Fruit fly (Drosophila melanogaster) ovary, adult (tissue): Measurements from ENCODE around the gene CG5521.

ENCODE experiments used
- CG17801 ChIP-seq: fragments of 200-800 bp; optimal IDR thresholded peaks from 2 replicates; lab custom pipeline; 2019; ENCODE audit warnings: missing biosample characterization, mild to moderate bottlenecking, missing genetic modification characterization, moderate library complexity; ENCODE audit not compliant: partially characterized antibody

CG5521 gene

DNA sequence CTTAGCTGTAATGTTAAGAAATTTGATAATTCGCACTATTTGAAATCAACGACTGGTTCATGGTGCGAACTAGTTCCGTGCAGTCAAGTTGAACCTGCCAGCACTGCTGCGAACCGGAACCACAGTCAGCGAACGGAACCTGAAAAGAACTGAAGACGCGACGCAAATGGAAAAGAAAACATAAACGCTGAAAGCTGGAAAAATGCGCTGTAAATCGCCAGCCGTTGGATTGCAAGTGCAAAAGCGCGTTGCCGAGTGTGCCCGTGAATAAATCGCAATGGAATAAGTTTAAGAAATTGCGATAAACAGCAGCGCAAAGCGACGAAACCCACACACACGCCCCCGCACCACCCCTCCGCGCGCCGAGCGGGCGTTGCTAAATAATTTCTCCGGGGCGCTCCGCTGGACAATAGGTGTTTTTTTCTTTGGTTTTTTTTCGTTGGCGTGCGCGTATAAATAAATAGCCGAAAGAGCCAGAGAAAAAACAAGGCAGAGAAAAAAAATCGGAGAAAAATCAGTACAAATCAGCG is at the start of gene CG5521:
CG5521 (plus strand) TSS at position 137 of the 530 bp plus-strand sequence.
- TF ChIP-seq CG17801: no peak

DNA sequence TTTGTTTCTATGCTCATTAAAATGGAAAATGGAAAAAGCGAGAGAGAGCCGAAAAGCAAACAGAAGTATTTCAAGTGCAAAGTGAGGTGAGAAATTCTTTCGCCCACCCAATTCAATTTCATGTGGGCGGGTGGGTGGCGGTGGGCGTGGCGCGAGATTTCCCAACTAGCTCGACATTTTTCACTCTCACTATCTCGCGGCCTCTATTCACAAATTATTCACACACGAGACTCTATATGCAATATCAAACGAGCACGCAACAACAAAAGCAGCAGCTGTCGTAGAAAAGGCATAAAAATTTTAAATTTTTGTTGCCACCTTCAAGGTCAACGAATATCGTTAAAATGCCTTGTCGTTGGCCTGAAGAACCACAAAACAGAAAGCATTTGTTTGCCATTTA is 47.9 kb upstream of the CG5521 start:
- no peak for TF ChIP-seq CG17801

DNA sequence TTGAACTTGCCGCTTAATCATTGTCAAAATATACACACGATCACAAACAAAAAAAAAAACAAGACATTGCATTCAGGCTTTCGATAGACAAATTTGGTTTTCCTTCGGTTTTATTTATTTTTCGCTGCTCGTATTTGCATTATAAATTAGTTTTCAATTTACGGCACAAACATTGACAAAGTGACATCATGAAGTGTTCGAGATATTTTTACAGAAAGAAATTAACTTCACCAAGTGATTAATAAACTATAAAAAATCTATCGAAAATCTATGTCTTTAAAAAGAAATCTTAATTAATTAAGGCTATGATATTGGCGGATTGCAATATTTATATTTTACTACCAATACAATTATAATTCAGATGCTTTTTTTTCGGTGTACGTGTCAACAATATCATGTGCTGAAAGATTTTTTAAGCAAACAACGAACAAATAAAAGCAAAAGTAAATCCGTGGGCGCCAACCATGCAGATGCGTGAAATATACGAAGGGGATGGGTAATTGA is 42.8 kb upstream of the CG5521 start:
- TF ChIP-seq CG17801: no peak

DNA sequence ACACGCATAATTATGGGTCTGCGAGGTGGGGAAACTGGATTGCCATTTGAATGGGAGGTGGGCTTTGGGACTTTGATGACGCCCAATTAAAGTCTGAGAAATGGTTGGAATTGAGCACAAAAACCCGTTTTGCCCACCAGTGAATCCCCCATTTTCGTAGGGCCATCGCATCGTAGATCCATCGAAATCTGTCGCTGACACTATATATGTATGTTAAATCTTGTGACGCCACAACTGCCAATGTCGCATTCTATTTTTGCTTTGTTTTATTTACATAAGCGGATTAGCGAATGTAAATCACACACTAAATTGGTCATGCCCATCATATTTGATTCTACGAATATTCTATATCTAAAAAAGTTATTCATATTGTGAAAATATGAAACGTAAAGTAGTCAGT is 40.3 kb upstream of the CG5521 start:
- TF ChIP-seq CG17801: no peak

DNA sequence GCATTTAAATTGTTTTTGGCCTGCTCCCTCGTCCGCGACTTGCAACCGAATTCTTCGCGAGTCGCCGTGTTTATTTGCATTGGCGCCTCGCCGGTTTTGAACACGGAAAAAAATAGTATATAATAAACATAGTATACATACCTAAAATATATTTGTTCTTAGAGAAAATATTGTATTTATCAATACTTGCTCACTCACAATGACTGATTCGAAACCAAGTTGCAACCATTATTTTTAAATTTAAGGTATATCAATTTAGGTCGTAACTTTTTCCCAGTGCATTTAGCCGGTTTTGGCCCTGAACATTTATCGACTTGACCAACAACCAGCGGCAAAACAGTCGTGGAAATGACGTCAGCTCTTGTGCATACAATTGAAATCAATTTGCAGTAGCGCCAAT is 38.3 kb upstream of the CG5521 start:
- TF ChIP-seq CG17801: peak; percentile 48

DNA sequence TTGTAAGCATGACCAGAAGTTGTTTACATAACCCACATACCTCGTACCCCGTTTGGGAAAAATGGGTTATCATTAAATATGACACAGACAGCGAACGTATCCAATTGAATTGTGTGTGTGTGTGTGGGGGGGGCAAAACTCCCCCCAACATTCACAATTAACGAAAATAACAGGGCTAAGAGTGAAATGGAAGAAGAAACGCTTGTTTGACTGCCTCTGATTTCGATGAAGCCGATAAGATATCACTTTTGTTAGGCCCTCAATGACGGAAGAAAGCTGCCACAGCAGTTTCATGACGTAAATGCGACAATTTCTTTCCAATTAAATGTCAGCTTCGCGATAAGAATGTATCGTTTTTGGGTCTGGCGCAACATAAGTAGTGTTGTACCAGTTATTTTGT is 32.8 kb upstream of the CG5521 start:
- no peak for TF ChIP-seq CG17801

- no peak for TF ChIP-seq CG17801
Observed at dm6 chr3R:26934523-26934922, 32.2 kb upstream of the CG5521 start.

DNA sequence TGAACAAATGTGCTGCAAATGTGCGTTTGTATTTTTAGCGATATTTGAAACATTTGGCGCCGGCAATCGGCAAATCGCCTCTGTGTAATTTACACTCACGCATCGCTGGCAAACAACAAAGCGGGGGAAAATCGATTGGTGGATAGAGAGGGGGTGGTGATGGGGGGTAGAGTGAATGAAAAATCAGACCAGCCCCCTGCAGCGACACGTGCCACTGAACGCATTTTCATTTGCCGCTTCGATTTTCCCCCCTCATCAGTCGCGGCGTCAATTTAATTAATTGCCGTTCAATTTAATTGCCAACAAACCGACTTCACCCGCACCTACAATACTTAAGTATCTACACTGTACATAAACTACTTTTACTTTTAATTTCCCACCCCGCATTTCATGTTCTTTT is 31.3 kb upstream of the CG5521 start:
- no peak for TF ChIP-seq CG17801

dm6 chr3R:26936501-26936900 is 30.2 kb upstream of the CG5521 start:
- TF ChIP-seq CG17801: no peak

DNA sequence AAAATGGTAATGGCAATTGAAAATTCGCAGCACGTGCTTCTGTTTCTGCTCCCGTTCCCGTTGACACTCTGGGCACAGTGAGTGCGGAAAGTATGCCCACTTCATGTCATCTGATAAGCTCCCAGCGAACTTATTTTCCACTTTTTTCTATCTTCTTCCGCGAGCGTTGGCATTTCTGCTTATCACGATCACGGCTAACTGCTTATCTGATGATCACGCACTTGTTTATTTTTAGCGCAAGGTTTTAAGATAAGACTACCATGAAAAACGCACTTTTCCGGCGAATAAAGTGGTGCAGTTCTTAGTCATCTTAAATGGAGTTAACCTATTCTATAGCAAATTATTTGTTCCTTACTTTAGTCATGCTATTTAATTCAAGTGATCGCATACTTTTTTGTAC is 29.3 kb upstream of the CG5521 start:
- TF ChIP-seq CG17801: peak; percentile 1

DNA sequence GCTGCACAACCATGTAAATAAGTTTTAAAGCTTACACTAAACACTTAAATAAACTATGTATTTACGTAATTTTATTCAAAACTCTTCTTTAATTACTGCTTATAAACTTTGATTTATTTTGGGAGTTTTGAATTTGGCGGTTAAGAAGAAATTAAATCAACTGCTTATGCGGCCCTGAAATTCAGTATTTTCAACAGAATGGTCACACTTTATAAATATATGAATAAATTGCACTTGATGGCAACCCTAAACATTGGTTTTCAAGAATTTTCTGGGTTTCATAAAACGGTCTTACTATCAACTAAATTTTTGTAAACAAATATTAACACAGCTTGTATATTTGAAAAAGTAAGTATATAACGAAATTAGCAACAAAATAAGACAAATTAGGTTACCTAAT is 21.5 kb upstream of the CG5521 start, which contains the start of gene CG14252:
CG14252 (plus strand) TSS at position 302 of the 400 bp plus-strand sequence.
- no peak for TF ChIP-seq CG17801

dm6 chr3R:26947296-26947880 is 19.3 kb upstream of the CG5521 start, which contains the start of gene Spag1:
Spag1 (plus strand) TSS chr3R:26947830.
- TF ChIP-seq CG17801: peak; percentile 63

DNA sequence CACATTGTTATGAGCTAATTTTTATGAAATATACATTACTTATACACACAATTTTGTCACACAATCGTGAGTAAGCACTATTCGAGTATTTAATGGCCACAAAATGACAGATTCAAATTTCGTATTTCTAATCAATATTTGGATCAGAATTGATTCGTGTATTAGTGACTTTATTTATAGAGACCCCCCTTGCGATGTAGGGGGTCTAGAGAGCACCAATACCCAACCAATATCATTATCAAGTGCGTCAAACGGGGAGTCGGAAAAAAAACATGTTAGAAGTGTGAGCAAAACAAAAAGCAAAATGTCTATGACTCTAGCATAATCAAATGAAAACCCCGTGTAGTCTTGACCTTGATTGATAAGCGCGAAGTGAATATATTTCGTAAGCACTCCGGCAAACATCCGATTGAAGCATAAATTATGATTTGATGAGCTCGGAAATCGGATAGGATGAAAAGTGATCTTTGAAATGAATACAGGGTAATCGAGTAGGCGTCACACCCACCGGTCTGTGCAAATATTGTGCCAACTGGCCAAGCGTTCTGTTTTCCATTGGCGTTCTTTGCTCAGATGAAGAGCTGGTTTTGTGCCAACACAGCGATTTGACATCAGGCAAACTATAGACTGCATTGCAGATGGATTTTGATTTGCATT is 14.4 kb upstream of the CG5521 start:
- TF ChIP-seq CG17801: no peak

DNA sequence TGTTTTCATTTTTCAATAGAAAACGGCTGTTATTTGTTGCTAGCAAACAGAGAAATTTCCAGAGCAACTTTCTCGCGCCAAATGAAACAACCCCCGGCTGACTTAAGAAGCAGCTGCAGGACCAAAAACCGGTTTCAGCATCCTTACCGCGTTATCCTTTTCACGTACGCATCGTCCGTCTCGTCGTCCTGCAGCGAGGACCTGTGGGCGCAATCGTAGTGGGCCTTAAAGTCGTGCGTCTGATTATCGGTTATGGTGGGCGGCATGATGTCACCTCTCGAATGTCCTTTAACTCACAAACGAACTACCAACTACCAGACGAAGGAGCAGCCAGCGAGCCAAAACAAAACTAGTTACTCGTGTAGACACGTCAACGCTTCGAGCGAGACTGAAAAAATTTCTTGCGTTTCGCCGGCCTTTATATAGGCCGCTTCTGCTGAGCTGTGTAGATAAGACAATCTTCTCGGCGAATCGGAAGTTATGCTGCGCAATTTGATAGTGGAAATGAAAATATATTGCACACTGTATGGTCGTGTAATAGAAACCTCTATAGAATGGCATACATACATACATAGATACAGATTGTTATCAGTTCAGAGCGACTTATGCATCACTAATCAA is 13.8 kb upstream of the CG5521 start:
- no peak for TF ChIP-seq CG17801

- TF ChIP-seq CG17801: peak; percentile 99
Observed at dm6 chr3R:26953478-26953874, 13.3 kb upstream of the CG5521 start.

DNA sequence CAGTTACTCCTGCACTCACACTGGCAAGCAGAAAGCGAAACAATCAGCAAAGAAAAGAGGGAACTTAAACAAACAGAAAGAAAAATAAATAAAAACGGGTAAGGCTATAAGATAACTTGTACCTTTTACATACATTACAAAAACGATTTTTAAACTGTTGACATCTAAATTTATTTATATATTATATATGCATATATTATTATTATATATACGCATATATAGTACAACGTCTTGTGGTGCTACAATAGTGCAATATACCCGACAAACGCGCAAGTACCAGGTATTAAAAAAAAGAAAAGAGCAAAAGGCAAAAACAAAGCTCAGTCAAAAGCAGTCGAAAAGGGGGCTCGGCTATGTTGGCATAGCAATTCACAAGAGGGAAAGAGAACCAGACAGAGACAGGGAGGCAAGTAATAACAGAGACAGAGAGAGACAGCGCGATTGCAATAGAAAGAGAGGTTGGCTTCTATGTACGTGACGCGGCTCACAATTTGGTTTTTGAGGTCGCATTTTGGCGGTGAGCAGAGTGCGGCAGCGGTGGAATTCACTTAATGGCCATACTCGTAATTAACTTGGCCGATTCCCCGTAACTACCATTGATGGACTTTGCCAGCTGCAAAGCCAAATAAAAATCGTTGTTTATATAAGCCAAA is 12.6 kb upstream of the CG5521 start:
- peak; percentile 89 for TF ChIP-seq CG17801

DNA sequence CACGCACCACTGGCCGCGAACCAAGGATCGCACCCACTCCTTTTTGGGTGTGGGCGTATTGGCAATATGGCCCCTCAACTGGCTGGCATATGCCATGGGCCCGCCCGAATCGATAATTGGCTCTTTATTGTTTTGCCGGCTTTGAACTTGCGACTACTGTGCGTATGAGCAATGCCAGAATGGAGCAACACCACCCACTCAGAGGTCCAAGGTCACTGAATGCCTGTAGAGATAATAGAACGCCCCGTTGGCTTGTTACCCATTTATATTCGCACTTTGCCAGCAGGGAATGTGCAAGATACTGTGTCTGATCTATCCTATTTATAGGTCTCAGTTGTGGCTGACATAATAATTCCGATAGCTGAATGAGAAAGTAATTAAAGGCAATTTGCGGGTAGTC is 11.2 kb upstream of the CG5521 start:
- no peak for TF ChIP-seq CG17801
